Fruit fly (Drosophila melanogaster): Measurements from ENCODE around the gene Cyp28d2.

Cyp28d2 gene

dm6 chr2L:5206964-5207585, at the start of gene Cyp28d2:
Gene Cyp28d2, plus strand, starts transcription at chr2L:5207267.
- no peak for TF ChIP-seq CG8478 (optimal IDR thresholded peaks at IDR 0.05)

- TF ChIP-seq CG8478 (optimal IDR thresholded peaks at IDR 0.05) (no peak), CTCF (optimal IDR thresholded peaks at IDR 0.05) (no peak)
Observed at dm6 chr2L:5186543-5186942, 20.5 kb upstream of the Cyp28d2 start.

DNA sequence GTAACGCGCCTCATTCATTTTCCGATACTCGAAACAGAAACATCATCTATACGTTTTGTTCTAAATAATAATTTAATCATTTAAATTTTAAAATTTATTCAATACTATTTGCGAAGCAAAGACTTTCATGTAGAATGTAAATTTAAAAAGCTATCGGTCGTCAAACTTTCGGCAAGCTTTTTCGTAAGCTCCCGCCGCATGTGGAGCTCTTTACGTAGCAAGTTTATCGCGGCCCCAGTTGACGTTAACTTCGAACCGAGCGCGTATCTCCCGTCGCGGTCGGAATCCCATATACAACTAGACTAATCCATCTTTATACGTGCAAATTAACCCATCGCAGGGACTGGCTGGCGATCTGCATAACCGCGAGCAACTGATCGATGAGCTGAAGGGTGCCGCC, 11.4 kb upstream of the Cyp28d2 start:
- TF ChIP-seq CG8478 (optimal IDR thresholded peaks at IDR 0.05) (no peak), CTCF (optimal IDR thresholded peaks at IDR 0.05) (no peak)

dm6 chr2L:5196684-5197083, 10.4 kb upstream of the Cyp28d2 start:
- TF ChIP-seq CG8478 (optimal IDR thresholded peaks at IDR 0.05) (no peak), CTCF (optimal IDR thresholded peaks at IDR 0.05) (no peak)

DNA sequence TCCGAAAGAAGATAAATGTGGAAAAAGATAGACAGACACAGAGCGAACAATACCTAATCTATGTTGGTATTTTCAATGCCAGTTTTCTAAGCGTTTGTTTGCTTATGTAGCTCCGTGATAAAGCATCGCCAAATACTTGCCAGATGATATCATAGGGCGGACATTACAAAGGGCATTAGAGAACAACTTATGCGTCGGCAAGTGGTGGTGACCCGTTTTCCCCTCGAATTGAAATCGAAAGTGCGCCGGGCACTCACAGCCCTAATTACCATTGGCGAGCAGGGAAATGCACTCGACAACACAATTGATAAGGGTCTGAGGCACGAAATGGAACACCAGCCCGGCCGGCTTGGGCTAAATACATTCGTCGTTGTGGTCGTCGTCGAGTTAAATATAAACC, 9.9 kb upstream of the Cyp28d2 start:
- TF ChIP-seq CTCF (optimal IDR thresholded peaks at IDR 0.05), result no peak

DNA sequence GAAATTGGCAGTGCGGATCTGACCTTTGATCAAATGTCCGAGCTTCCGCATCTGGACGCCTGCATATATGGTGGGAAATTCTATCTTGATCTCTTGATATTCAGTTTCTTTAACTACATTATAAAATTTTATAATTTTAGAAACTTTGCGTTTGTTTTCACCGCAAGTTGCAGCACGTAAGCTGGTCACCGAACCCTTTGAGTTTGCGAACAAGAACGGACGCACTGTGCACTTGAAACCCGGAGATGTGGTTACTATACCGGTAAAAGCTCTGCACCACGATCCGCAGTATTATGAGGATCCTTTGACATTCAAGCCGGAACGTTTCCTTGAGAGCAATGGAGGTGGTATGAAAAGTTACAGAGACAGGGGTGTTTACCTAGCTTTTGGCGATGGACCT, 1.5 kb downstream of the Cyp28d2 start:
- TF ChIP-seq CTCF (optimal IDR thresholded peaks at IDR 0.05) (no peak), CG8478 (optimal IDR thresholded peaks at IDR 0.05) (no peak)

DNA sequence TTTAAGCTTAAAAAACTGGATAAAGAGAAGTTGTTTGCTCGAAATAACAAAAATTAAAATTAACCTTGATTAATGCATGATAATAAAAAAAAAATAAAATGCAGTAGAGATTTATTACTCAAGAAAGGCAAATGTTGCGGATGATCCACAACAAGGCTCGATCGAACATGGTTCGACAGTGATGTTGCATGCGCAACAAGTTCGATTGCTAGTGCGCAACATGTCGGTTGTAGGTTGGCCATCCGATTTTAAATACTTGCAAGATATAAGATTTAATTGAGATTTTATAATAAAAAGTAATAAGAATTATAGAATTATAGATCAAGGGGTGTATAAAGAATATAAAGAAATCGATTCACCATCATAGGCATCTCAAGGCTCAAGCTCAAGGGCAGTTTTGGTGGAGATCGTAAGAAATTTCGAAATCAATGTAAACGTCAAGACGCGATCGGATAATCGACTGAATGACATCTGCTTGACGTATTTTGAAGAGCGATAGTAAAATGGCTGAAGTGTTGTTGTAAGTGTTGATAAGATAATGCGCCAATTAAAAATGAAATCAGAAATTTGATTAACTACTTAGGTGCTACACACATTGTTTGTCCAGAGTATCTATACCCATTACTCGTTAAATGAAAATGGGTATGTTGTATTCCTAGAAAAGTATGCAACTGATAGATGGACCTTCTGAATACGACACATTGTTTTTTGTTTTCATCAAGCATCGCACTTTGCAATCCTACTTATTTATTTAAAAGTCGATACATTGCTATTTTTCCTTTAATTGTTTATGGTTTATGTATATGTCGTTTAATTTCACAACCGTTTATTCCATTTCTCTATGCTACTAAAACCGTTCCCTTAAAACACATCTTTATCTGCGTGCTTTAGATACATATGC, 2.4 kb downstream of the Cyp28d2 start:
- TF ChIP-seq CG8478 (optimal IDR thresholded peaks at IDR 0.05), result no peak
- no peak for TF ChIP-seq CTCF (optimal IDR thresholded peaks at IDR 0.05)

- no peak for TF ChIP-seq CG8478 (optimal IDR thresholded peaks at IDR 0.05)
- TF ChIP-seq CTCF (optimal IDR thresholded peaks at IDR 0.05), result no peak
Observed at dm6 chr2L:5210145-5210504, 3.1 kb downstream of the Cyp28d2 start, which contains the start of gene Cyp28d1. Gene Cyp28d1, plus strand, starts transcription at chr2L:5210460.

dm6 chr2L:5210946-5211345, 3.9 kb downstream of the Cyp28d2 start:
- TF ChIP-seq CG8478 (optimal IDR thresholded peaks at IDR 0.05) (no peak), CTCF (optimal IDR thresholded peaks at IDR 0.05) (no peak)

dm6 chr2L:5214981-5215380, 7.9 kb downstream of the Cyp28d2 start, which contains the start of gene CG7742:
Gene CG7742, minus strand, starts transcription at chr2L:5215081.
- TF ChIP-seq CG8478 (optimal IDR thresholded peaks at IDR 0.05) (no peak), CTCF (optimal IDR thresholded peaks at IDR 0.05) (no peak)

DNA sequence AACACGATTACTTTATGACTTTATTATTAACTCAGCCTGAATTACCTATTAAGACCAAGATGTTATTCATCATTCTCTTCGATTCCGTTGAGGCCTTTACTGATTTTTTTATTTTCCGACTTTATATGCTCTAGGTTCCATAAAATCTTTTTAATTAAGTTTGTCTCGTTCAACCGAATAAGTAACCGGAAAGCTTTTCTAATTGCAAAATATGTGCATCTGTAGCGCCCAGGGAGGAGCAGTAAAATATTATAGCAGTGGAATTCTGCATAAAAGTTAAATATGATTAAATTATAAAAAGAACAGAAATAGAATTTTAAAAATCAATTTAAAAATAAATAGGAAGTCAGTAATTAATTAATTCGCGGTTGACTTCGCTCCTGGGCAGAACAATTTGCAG, 9.4 kb downstream of the Cyp28d2 start, which contains the start of the genes CG14034 and TpnC25D:
Gene CG14034 (minus strand): TSS at position 101 of the 400 bp plus-strand sequence.
Gene TpnC25D (plus strand): TSS at position 260 of the 400 bp plus-strand sequence.
- no peak for TF ChIP-seq CTCF (optimal IDR thresholded peaks at IDR 0.05)
- TF ChIP-seq CG8478 (optimal IDR thresholded peaks at IDR 0.05), result no peak

DNA sequence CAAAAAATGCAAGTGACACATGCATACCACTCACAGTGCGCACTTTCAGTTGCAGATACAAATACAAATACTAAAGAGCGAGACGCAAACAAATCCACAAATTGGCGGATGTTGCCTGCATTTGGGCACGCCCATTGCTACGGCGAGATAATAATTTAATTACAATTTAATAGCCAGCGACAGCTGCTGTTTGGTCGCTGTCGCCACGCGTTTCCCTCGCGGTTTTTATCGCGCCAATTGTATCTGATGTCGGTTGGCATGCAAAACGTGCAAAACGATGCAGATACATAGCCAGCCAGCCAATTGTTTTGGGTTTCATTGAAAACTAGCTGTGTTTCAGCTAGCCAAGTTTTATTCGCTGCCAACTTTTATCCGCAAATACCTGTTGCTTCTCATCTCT, 16.2 kb downstream of the Cyp28d2 start:
- no peak for TF ChIP-seq CG8478 (optimal IDR thresholded peaks at IDR 0.05)
- TF ChIP-seq CTCF (optimal IDR thresholded peaks at IDR 0.05), result no peak

dm6 chr2L:5224724-5225319, 17.8 kb downstream of the Cyp28d2 start:
- TF ChIP-seq CTCF (optimal IDR thresholded peaks at IDR 0.05) (no peak), CG8478 (optimal IDR thresholded peaks at IDR 0.05) (no peak)

dm6 chr2L:5225547-5226213, 18.6 kb downstream of the Cyp28d2 start:
- TF ChIP-seq CTCF (optimal IDR thresholded peaks at IDR 0.05) (no peak), CG8478 (optimal IDR thresholded peaks at IDR 0.05) (no peak)

DNA sequence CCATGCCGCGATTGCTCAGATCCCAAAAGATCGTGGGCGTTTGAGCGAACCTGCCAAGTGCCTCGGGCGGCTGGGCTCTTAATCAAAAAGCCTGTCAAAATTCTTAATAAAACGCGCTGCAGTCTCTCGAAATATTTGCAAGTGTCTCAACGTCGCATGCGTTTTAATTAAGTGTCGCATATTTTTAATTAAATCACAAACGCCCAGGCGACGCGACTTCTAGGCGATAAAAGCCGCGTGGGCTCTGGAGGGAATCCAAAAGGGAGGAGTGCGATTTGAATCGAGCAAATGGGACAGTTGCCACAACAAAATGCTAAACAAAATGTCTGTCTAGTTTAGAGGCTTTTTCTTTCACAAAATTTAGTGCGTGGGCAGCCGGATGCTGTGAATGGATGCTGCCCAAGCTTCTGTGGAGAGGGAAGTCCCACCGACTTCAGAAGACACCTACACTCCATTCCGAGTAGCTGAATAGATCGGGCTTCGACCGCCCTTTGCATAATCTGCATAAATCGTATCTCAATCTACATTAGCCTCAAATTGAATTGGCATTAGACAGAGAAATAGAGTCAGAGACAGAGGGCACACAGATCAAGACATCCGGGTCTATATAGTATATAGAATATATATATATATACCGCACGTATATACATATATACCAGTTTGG, 20.0 kb downstream of the Cyp28d2 start:
- TF ChIP-seq CG8478 (optimal IDR thresholded peaks at IDR 0.05) (no peak), CTCF (optimal IDR thresholded peaks at IDR 0.05) (no peak)

All from S2 (cell line).